Fruit fly (Drosophila melanogaster) whole organism, prepupa: ENCODE results near the gene CG9743.

Experiments
- CG10631 ChIP-seq: fragments of 200-800 bp; sonication (Bioruptor generic); optimal IDR thresholded peaks from 2 replicates; lab custom pipeline; 2016; ENCODE audit warnings: missing biosample characterization, missing genetic modification characterization
- CG10669 ChIP-seq: fragments of 200-800 bp; sonication (Bioruptor generic); optimal IDR thresholded peaks from 3 replicates; lab custom pipeline; 2018; ENCODE audit warnings: missing biosample characterization, mild to moderate bottlenecking, missing genetic modification characterization, moderate library complexity
- CG11762 ChIP-seq: fragments of 200-800 bp; sonication (Bioruptor generic); optimal IDR thresholded peaks from 3 replicates; lab custom pipeline; 2016; ENCODE audit warnings: missing biosample characterization, missing genetic modification characterization; ENCODE audit not compliant: insufficient read depth
- CG11902 ChIP-seq: fragments of 200-800 bp; sonication (Bioruptor generic); optimal IDR thresholded peaks from 3 replicates; lab custom pipeline; 2016; ENCODE audit warnings: missing biosample characterization, missing genetic modification characterization
- CG15336 ChIP-seq: fragments of 200-800 bp; sonication (Bioruptor generic); IDR thresholded peaks from 2 replicates; pipeline ENCODE4 v1.3.6; 2022; ENCODE audit warnings: missing biosample characterization, missing genetic modification characterization
- CG16779 ChIP-seq: fragments of 200-800 bp; sonication (Bioruptor generic); optimal IDR thresholded peaks from 3 replicates; lab custom pipeline; 2017; ENCODE audit warnings: missing biosample characterization, mild to moderate bottlenecking, missing genetic modification characterization
- CG3032 ChIP-seq: fragments of 200-800 bp; optimal IDR thresholded peaks from 2 replicates; lab custom pipeline; 2019; ENCODE audit warnings: missing biosample characterization, mild to moderate bottlenecking, missing genetic modification characterization, moderate library complexity
- CG31627 ChIP-seq: fragments of 200-800 bp; sonication (Bioruptor generic); optimal IDR thresholded peaks from 3 replicates; lab custom pipeline; 2016; ENCODE audit warnings: missing biosample characterization, missing genetic modification characterization
- CG32006 ChIP-seq: fragments of 200-800 bp; sonication (Bioruptor generic); optimal IDR thresholded peaks from 3 replicates; lab custom pipeline; 2017; ENCODE audit warnings: missing biosample characterization, mild to moderate bottlenecking, missing genetic modification characterization
- CG3919 ChIP-seq: fragments of 200-800 bp; sonication (Bioruptor generic); optimal IDR thresholded peaks from 3 replicates; lab custom pipeline; 2016; ENCODE audit warnings: missing biosample characterization, missing genetic modification characterization
- CG4318 ChIP-seq: fragments of 200-800 bp; sonication (Bioruptor generic); optimal IDR thresholded peaks from 3 replicates; lab custom pipeline; 2017; ENCODE audit warnings: missing biosample characterization, mild to moderate bottlenecking, missing genetic modification characterization
- CG6163 ChIP-seq: fragments of 200-800 bp; sonication (Bioruptor generic); IDR thresholded peaks from 3 replicates; pipeline ENCODE4 v1.3.6; 2022; ENCODE audit warnings: missing biosample characterization, missing genetic modification characterization
- CG6276 ChIP-seq: fragments of 200-800 bp; sonication (Bioruptor generic); optimal IDR thresholded peaks from 2 replicates; lab custom pipeline; 2017; ENCODE audit warnings: missing biosample characterization, mild to moderate bottlenecking, missing genetic modification characterization
- CG6792 ChIP-seq: fragments of 200-800 bp; sonication (Bioruptor generic); optimal IDR thresholded peaks from 3 replicates; lab custom pipeline; 2016; ENCODE audit warnings: missing biosample characterization, missing genetic modification characterization
- CG6808 ChIP-seq: fragments of 200-800 bp; sonication (Bioruptor generic); optimal IDR thresholded peaks from 3 replicates; lab custom pipeline; 2017; ENCODE audit warnings: missing biosample characterization, missing genetic modification characterization, mild to moderate bottlenecking, moderate library complexity, missing genetic modification reagents
- CG6854 ChIP-seq: fragments of 200-800 bp; sonication (Bioruptor generic); optimal IDR thresholded peaks from 2 replicates; lab custom pipeline; 2017; ENCODE audit warnings: missing biosample characterization, mild to moderate bottlenecking, missing genetic modification characterization
- CG7368 ChIP-seq: fragments of 200-800 bp; sonication (Bioruptor generic); optimal IDR thresholded peaks from 3 replicates; lab custom pipeline; 2016; ENCODE audit warnings: missing biosample characterization, missing genetic modification characterization
- CG8119 ChIP-seq: fragments of 200-800 bp; sonication (Bioruptor generic); IDR thresholded peaks from 3 replicates; pipeline ENCODE4 v1.3.6; 2022; ENCODE audit warnings: missing biosample characterization, missing genetic modification characterization
- CG8319 ChIP-seq: fragments of 200-800 bp; sonication (Bioruptor generic); optimal IDR thresholded peaks from 3 replicates; lab custom pipeline; 2016; ENCODE audit warnings: missing biosample characterization, missing genetic modification characterization
- CG9139 ChIP-seq: fragments of 200-800 bp; sonication (Bioruptor generic); optimal IDR thresholded peaks from 3 replicates; lab custom pipeline; 2017; ENCODE audit warnings: missing biosample characterization, mild to moderate bottlenecking, missing genetic modification characterization
- Eip75B ChIP-seq: fragments of 200-800 bp; sonication (Bioruptor generic); optimal IDR thresholded peaks from 3 replicates; lab custom pipeline; 2016; ENCODE audit warnings: missing biosample characterization, missing genetic modification characterization
- Eip78C ChIP-seq: fragments of 200-800 bp; sonication (Bioruptor generic); peaks from one replicate; lab custom pipeline; 2016; ENCODE audit warnings: missing biosample characterization, missing genetic modification characterization
- Eip93F ChIP-seq: fragments of 200-800 bp; sonication (Bioruptor generic); optimal IDR thresholded peaks from 2 replicates; lab custom pipeline; 2016; ENCODE audit warnings: missing biosample characterization, mild to moderate bottlenecking, missing genetic modification characterization
- Ets96B ChIP-seq: fragments of 200-800 bp; optimal IDR thresholded peaks from 2 replicates; lab custom pipeline; 2019; ENCODE audit warnings: missing biosample characterization, mild to moderate bottlenecking, missing genetic modification characterization, moderate library complexity
- Gug ChIP-seq: fragments of 200-800 bp; sonication (Bioruptor generic); IDR thresholded peaks from 2 replicates; pipeline ENCODE4 v1.3.6; 2022; ENCODE audit warnings: missing biosample characterization, missing genetic modification characterization
- Hr38 ChIP-seq: sonication (Bioruptor generic); optimal IDR thresholded peaks from 2 replicates; lab custom pipeline; 2016; ENCODE audit warnings: missing biosample characterization, missing genetic modification characterization
- Hr4 ChIP-seq: fragments of 200-800 bp; sonication (Bioruptor generic); optimal IDR thresholded peaks from 3 replicates; lab custom pipeline; 2016; ENCODE audit warnings: missing biosample characterization, missing genetic modification characterization
- Met ChIP-seq: fragments of 200-800 bp; sonication (Bioruptor generic); optimal IDR thresholded peaks from 3 replicates; lab custom pipeline; 2016; ENCODE audit warnings: missing biosample characterization, missing genetic modification characterization
- OdsH ChIP-seq: fragments of 200-800 bp; sonication (Bioruptor generic); optimal IDR thresholded peaks from 3 replicates; lab custom pipeline; 2016; ENCODE audit warnings: missing biosample characterization, missing genetic modification characterization
- Smox ChIP-seq: fragments of 200-800 bp; sonication (Bioruptor generic); optimal IDR thresholded peaks from 3 replicates; lab custom pipeline; 2016; ENCODE audit warnings: missing biosample characterization, missing genetic modification characterization
- Sox102F ChIP-seq: fragments of 200-800 bp; sonication (Bioruptor generic); optimal IDR thresholded peaks from 2 replicates; lab custom pipeline; 2016; ENCODE audit warnings: missing biosample characterization, mild to moderate bottlenecking, missing genetic modification characterization
- Sox14 ChIP-seq: fragments of 200-800 bp; sonication (Bioruptor generic); optimal IDR thresholded peaks from 3 replicates; lab custom pipeline; 2016; ENCODE audit warnings: missing biosample characterization, missing genetic modification characterization
- Sox15 ChIP-seq: fragments of 200-800 bp; sonication (Bioruptor generic); optimal IDR thresholded peaks from 3 replicates; lab custom pipeline; 2016; ENCODE audit warnings: missing biosample characterization, missing genetic modification characterization
- acj6 ChIP-seq: fragments of 200-800 bp; sonication (Bioruptor generic); optimal IDR thresholded peaks from 3 replicates; lab custom pipeline; 2016; ENCODE audit warnings: missing biosample characterization, missing genetic modification characterization
- cyc ChIP-seq: fragments of 200-800 bp; sonication (Bioruptor generic); optimal IDR thresholded peaks from 3 replicates; lab custom pipeline; 2016; ENCODE audit warnings: missing biosample characterization, missing genetic modification characterization
- dac ChIP-seq: fragments of 200-800 bp; sonication (Bioruptor generic); optimal IDR thresholded peaks from 2 replicates; lab custom pipeline; 2017; ENCODE audit warnings: missing biosample characterization, mild to moderate bottlenecking, missing genetic modification characterization
- eg ChIP-seq: fragments of 200-800 bp; sonication (Bioruptor generic); IDR thresholded peaks from 3 replicates; pipeline ENCODE4 v1.3.6; 2022; ENCODE audit warnings: missing biosample characterization, missing genetic modification characterization
- fd59A ChIP-seq: fragments of 200-800 bp; sonication (Bioruptor generic); optimal IDR thresholded peaks from 2 replicates; lab custom pipeline; 2017; ENCODE audit warnings: missing biosample characterization, mild to moderate bottlenecking, missing genetic modification characterization, missing genetic modification reagents
- fd85E ChIP-seq: fragments of 200-800 bp; sonication (Bioruptor generic); optimal IDR thresholded peaks from 3 replicates; lab custom pipeline; 2016; ENCODE audit warnings: missing biosample characterization, missing genetic modification characterization
- fkh ChIP-seq: fragments of 200-800 bp; sonication (Bioruptor generic); optimal IDR thresholded peaks from 3 replicates; lab custom pipeline; 2017; ENCODE audit warnings: missing biosample characterization, mild to moderate bottlenecking, missing genetic modification characterization, moderate library complexity
- lz ChIP-seq: fragments of 200-800 bp; sonication (Bioruptor generic); optimal IDR thresholded peaks from 3 replicates; lab custom pipeline; 2016; ENCODE audit warnings: missing biosample characterization, missing genetic modification characterization
- net ChIP-seq: fragments of 200-800 bp; sonication (Bioruptor generic); optimal IDR thresholded peaks from 3 replicates; lab custom pipeline; 2016; ENCODE audit warnings: missing biosample characterization, missing genetic modification characterization
- pdm3 ChIP-seq: fragments of 200-800 bp; sonication (Bioruptor generic); optimal IDR thresholded peaks from 3 replicates; lab custom pipeline; 2016; ENCODE audit warnings: missing biosample characterization, missing genetic modification characterization
- salr ChIP-seq, 2 experiments: fragments of 200-800 bp; sonication (Bioruptor generic); optimal IDR thresholded peaks; 3 replicates each; lab custom pipeline; 2016 to 2018; ENCODE audit warnings: missing biosample characterization in 2 of 2, missing genetic modification characterization in 2 of 2, mild to moderate bottlenecking in 1 of 2
- spab ChIP-seq: fragments of 200-800 bp; sonication (Bioruptor generic); optimal IDR thresholded peaks from 2 replicates; lab custom pipeline; 2017; ENCODE audit warnings: missing biosample characterization, mild to moderate bottlenecking, missing genetic modification characterization, missing genetic modification reagents
- ss ChIP-seq, 2 experiments: fragments of 200-800 bp; sonication (Bioruptor generic); optimal IDR thresholded peaks; 2 replicates in 1 of 2; 3 replicates in 1 of 2; lab custom pipeline; 2017 to 2018; ENCODE audit warnings: mild to moderate bottlenecking in 2 of 2, missing biosample characterization in 2 of 2, missing genetic modification characterization in 2 of 2, moderate library complexity in 1 of 2
- svp ChIP-seq: fragments of 200-800 bp; sonication (Bioruptor generic); peaks from one replicate; lab custom pipeline; 2016; ENCODE audit warnings: missing biosample characterization, missing genetic modification characterization
- topi ChIP-seq: fragments of 200-800 bp; sonication (Bioruptor generic); optimal IDR thresholded peaks from 3 replicates; lab custom pipeline; 2016; ENCODE audit warnings: missing biosample characterization, missing genetic modification characterization
- vri ChIP-seq: fragments of 200-800 bp; sonication (Bioruptor generic); optimal IDR thresholded peaks from 3 replicates; lab custom pipeline; 2016; ENCODE audit warnings: missing biosample characterization, mild to moderate bottlenecking, missing genetic modification characterization

The CG9743 gene

DNA sequence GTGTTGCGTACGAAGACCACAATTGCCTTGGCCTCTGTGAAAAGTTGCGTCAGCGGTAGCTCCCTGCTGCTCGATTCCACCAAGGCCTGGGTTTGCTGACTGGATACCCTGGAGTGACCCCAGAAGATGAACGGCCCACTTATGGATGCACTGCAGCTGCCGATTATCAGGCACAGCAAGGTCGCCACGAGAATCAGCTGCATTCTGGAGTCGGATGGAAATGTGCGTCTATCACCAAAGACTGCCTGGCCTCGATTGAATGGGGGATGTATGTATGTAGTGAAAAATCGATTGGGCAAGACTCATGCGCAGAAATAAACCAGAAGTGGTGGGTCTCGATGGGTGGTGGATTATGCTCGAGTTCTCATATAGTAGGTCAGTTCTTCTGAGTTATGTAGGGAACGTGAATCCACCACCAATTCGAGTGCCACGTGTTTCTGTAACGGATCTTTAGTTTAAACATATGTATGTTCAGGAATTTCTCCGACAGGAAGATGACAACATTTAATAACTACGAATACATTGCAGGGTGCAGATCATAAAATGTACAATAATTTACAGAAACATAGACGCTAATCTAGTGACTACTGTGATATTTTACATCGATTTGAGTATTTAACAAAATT lies 36.5 kb downstream of the CG9743 start, which contains the start of gene VhaAC45RP:
Gene VhaAC45RP, minus strand, starts transcription at position 261 of the 626 bp plus-strand sequence.
- no peak for TF ChIP-seq CG6792 (GFP tag; lab: Kevin White, UChicago)
- no peak for TF ChIP-seq Eip93F (GFP tag; lab: Kevin White, UChicago)

DNA sequence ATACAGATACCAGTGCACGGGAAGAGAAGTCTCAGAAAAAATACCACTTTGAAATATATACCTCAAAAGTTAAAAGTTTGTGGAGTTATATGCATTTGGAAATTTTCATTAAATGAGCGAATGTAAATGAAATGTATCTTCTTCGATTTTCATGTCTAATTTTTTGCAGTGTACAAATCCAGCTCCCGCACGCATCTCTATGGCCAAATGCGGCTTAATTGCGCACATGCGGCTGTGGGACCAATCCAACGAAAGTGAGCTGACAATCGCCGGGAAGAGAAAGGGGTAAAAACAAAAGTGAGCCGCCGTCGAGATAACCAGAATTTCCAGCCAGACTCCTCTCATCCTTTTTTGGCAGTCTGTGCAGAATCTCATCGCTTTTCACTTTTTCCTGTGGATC lies 38.6 kb downstream of the CG9743 start:
- TF ChIP-seq Gug (GFP tag; lab: Robert Waterston, UW) (peak; percentile 64), cyc (GFP tag; lab: Kevin White, UChicago) (no peak), CG10669 (no peak), CG11902 (no peak), CG6163 (GFP tag; lab: Robert Waterston, UW) (peak; percentile 83), topi (GFP tag; lab: Kevin White, UChicago) (peak; percentile 24), Sox102F (GFP tag; lab: Kevin White, UChicago) (no peak), CG32006 (GFP tag; lab: Kevin White, UChicago) (peak; percentile 88), Smox (GFP tag; lab: Kevin White, UChicago) (no peak), Eip75B (peak; percentile 42), CG31627 (GFP tag; lab: Kevin White, UChicago) (no peak), svp (GFP tag; lab: Kevin White, UChicago) (peak; percentile 66), Met (GFP tag; lab: Kevin White, UChicago) (peak; percentile 17), Hr38 (GFP tag; lab: Kevin White, UChicago) (no peak), dac (GFP tag; lab: Kevin White, UChicago) (peak; percentile 80), CG9139 (GFP tag; lab: Kevin White, UChicago) (no peak), fkh (GFP tag; lab: Kevin White, UChicago) (no peak), CG6276 (peak; percentile 72), ss (GFP tag; optimal IDR thresholded peaks at IDR 0.05; lab: Kevin White, UChicago) (no peak), Hr4 (GFP tag; lab: Kevin White, UChicago) (peak; percentile 89), CG6792 (GFP tag; lab: Kevin White, UChicago) (peak; percentile 37), CG16779 (tag; lab: Kevin White, UChicago) (no peak), Eip93F (GFP tag; lab: Kevin White, UChicago) (no peak), net (peak; percentile 58), CG3032 (tag; lab: Kevin White, UChicago) (no peak), lz (peak; percentile 29), Ets96B (tag; lab: Kevin White, UChicago) (peak; percentile 4), CG6854 (GFP tag; lab: Kevin White, UChicago) (peak; percentile 56), Sox15 (GFP tag; lab: Kevin White, UChicago) (no peak), eg (peak; percentile 89), fd59A (GFP tag; lab: Kevin White, UChicago) (no peak), CG15336 (peak; percentile 89), CG7368 (GFP tag; lab: Kevin White, UChicago) (no peak), vri (GFP tag; lab: Kevin White, UChicago) (no peak), Eip78C (peak; percentile 86), pdm3 (GFP tag; lab: Kevin White, UChicago) (peak; percentile 57), CG10631 (GFP tag; lab: Kevin White, UChicago) (peak; percentile 43), salr (GFP tag; optimal IDR thresholded peaks at IDR 0.05; lab: Kevin White, UChicago) (peak in 1 of 2 experiments; percentile 64), CG11762 (GFP tag; lab: Kevin White, UChicago) (peak; percentile 13), CG3919 (GFP tag; lab: Kevin White, UChicago) (peak; percentile 73), CG6808 (GFP tag; lab: Kevin White, UChicago) (no peak), spab (GFP tag; lab: Kevin White, UChicago) (no peak), CG8319 (GFP tag; lab: Kevin White, UChicago) (no peak), CG8119 (GFP tag; lab: Robert Waterston, UW) (peak; percentile 88), Sox14 (peak; percentile 26), acj6 (GFP tag; lab: Kevin White, UChicago) (peak; percentile 31), CG4318 (GFP tag; lab: Kevin White, UChicago) (peak; percentile 71), OdsH (peak; percentile 58), fd85E (no peak)
